Worm (Caenorhabditis elegans): Measurements from ENCODE around the gene cutl-16.
A peak's percentile ranks its signal among the peaks of the same experiment; 100 is the strongest.

cutl-16 gene

ce11 chrII:6413788-6414187 is 27.4 kb upstream of the cutl-16 start (continued):
- no peak for TF ChIP-seq nhr-42 (GFP tag; IDR thresholded peaks at IDR 0.05)
- no peak for TF ChIP-seq nhr-237 (tag; optimal IDR thresholded peaks at IDR 0.05)
- TF ChIP-seq egl-43 (GFP tag; IDR thresholded peaks at IDR 0.05), result no peak
- no peak for TF ChIP-seq madf-9 (GFP tag; conservative IDR thresholded peaks at IDR 0.05)
- peak; percentile 51 for TF ChIP-seq nhr-102 (tag; optimal IDR thresholded peaks at IDR 0.05)
- TF ChIP-seq aha-1 (tag), result no peak
- no peak for TF ChIP-seq Y105C5A.15 (GFP tag; IDR thresholded peaks at IDR 0.05)
- no peak for TF ChIP-seq jun-1 (tag; optimal IDR thresholded peaks at IDR 0.05)
- TF ChIP-seq lin-13 (GFP tag; optimal IDR thresholded peaks at IDR 0.05), result no peak
- TF ChIP-seq nhr-111 (GFP tag; optimal IDR thresholded peaks at IDR 0.05), result no peak
- peak; percentile 85 for TF ChIP-seq nhr-77 (tag; optimal IDR thresholded peaks at IDR 0.05)

- TF ChIP-seq ceh-20 (GFP tag; IDR thresholded peaks at IDR 0.05), result no peak
- peak in 1 of 2 experiments; percentile 1 for TF ChIP-seq unc-62 (GFP tag; optimal IDR thresholded peaks at IDR 0.05 in 1 of 2)
- no peak for TF ChIP-seq unc-62 (tag; optimal IDR thresholded peaks at IDR 0.05)
These were observed 23.2 kb upstream of the cutl-16 start for ce11 chrII:6417999-6418398.

ce11 chrII:6419163-6419562 is 22.1 kb upstream of the cutl-16 start:
- TF ChIP-seq nhr-25 (tag; optimal IDR thresholded peaks at IDR 0.05; ENCODE audit: borderline replicate concordance, insufficient read depth) (no peak), hlh-11 (tag; optimal IDR thresholded peaks at IDR 0.05) (no peak), ctbp-1 (GFP tag; IDR thresholded peaks at IDR 0.05) (no peak), aha-1 (tag) (peak; percentile 69), ceh-28 (tag; optimal IDR thresholded peaks at IDR 0.05) (no peak)

DNA sequence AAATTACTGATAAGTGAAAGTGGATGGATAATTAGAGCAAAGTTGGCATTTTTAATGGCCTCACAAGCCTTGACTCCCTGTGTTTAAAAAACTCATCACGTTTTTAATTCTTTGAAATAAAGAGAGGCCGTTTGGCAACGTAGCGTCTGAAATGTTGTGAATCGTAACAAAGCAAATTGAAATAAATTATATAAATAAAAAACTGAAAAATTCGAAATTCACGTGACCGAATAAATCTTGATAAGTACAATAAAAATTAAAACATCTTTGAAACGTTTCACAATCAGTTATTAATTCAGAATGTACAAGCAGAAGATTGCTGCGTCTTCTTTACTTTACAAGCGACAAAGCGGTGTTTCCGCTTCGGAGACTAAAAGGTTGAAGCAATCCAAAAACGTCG is 18.4 kb upstream of the cutl-16 start, which contains the start of gene K03H9.3:
Gene K03H9.3, plus strand, starts transcription at position 301 of the 400 bp plus-strand sequence.
- no peak for TF ChIP-seq F10B5.3 (tag; optimal IDR thresholded peaks at IDR 0.05)
- no peak for TF ChIP-seq dmd-9 (GFP tag; IDR thresholded peaks at IDR 0.05)
- TF ChIP-seq lin-39 (tag; optimal IDR thresholded peaks at IDR 0.05), result no peak
- TF ChIP-seq lin-38 (GFP tag; IDR thresholded peaks at IDR 0.05), result no peak
- TF ChIP-seq ztf-11 (tag; optimal IDR thresholded peaks at IDR 0.05), result no peak
- no peak for TF ChIP-seq ZK337.2 (GFP tag; IDR thresholded peaks at IDR 0.05)
- TF ChIP-seq rbr-2 (tag; optimal IDR thresholded peaks at IDR 0.05), result no peak
- no peak for TF ChIP-seq nhr-237 (tag; optimal IDR thresholded peaks at IDR 0.05)
- TF ChIP-seq Y105C5A.15 (GFP tag; IDR thresholded peaks at IDR 0.05), result no peak
- TF ChIP-seq dve-1 (tag; optimal IDR thresholded peaks at IDR 0.05; ENCODE audit: insufficient read depth), result no peak
- TF ChIP-seq set-16 (GFP tag; IDR thresholded peaks at IDR 0.05), result no peak

ce11 chrII:6425993-6426392 is 15.2 kb upstream of the cutl-16 start, which contains the start of gene col-75:
TSS of gene col-75 (plus strand) at chrII:6426293.
- TF ChIP-seq lin-39 (tag; optimal IDR thresholded peaks at IDR 0.05) (no peak), dve-1 (tag; optimal IDR thresholded peaks at IDR 0.05; ENCODE audit: insufficient read depth) (no peak), F37D6.2 (tag; optimal IDR thresholded peaks at IDR 0.05) (no peak), unc-39 (tag; optimal IDR thresholded peaks at IDR 0.05) (no peak), set-16 (GFP tag; IDR thresholded peaks at IDR 0.05) (no peak), hlh-11 (tag; optimal IDR thresholded peaks at IDR 0.05) (no peak), F26F4.8 (GFP tag; conservative IDR thresholded peaks at IDR 0.05) (no peak)

ce11 chrII:6436845-6437244 is 4.4 kb upstream of the cutl-16 start:
- TF ChIP-seq hmg-1.1 (GFP tag; IDR thresholded peaks at IDR 0.05) (no peak), aha-1 (tag) (peak; percentile 81)

Measured in whole organism, L4 larva.